Fruit fly (Drosophila melanogaster): ENCODE measurements around the gene Idgf2.

Gene Idgf2

DNA sequence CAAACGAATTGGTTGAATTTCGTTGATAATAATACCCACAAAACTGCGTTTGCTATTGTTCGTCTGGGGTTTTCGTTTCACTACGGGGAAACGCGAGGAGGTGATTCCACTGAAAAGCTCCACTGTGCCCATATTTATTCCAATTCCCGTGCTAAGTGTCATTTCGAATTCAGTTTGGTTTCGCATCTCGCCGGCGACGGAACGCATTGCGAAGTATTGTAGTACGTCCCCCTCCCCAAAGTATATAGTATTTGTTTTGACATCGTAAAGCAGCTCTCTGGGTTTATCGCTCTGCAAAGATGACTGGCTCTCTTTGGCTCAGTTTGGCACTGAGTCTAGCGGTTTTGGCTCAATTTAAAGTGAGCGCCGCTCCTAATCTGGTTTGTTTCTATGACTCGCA, 3.8 kb downstream of the Idgf2 start, which contains the start of gene Idgf3 (continued):
- TF ChIP-seq CG17912 (GFP tag; optimal IDR thresholded peaks at IDR 0.05) (no peak), CG4360 (GFP tag; IDR thresholded peaks at IDR 0.05) (no peak), CG17829 (tag; optimal IDR thresholded peaks at IDR 0.05) (no peak), CG9609 (GFP tag; optimal IDR thresholded peaks at IDR 0.05) (no peak), ham (GFP tag; IDR thresholded peaks at IDR 0.05) (no peak), fru (optimal IDR thresholded peaks at IDR 0.05) (no peak), CG10274 (GFP tag; optimal IDR thresholded peaks at IDR 0.05) (no peak), CG14441 (GFP tag; IDR thresholded peaks at IDR 0.05) (no peak), CG8765 (GFP tag; IDR thresholded peaks at IDR 0.05) (no peak), CG14965 (GFP tag; optimal IDR thresholded peaks at IDR 0.05; ENCODE audit: borderline replicate concordance) (no peak), hkb (optimal IDR thresholded peaks at IDR 0.05) (no peak), hkb (GFP tag; IDR thresholded peaks at IDR 0.05) (no peak), CG3163 (GFP tag; optimal IDR thresholded peaks at IDR 0.05) (no peak), lab (GFP tag; optimal IDR thresholded peaks at IDR 0.05) (peak; percentile 9), row (GFP tag; IDR thresholded peaks at IDR 0.05) (no peak), ftz-f1 (GFP tag; optimal IDR thresholded peaks at IDR 0.05) (peak; percentile 16), Scr (GFP tag; IDR thresholded peaks at IDR 0.05; ENCODE audit: partially characterized antibody) (no peak), CG13424 (tag; optimal IDR thresholded peaks at IDR 0.05) (no peak), CG15514 (GFP tag; optimal IDR thresholded peaks at IDR 0.05) (no peak), Nf-YB (GFP tag; optimal IDR thresholded peaks at IDR 0.05) (no peak), eve (GFP tag; optimal IDR thresholded peaks at IDR 0.05) (no peak), Camta (GFP tag; optimal IDR thresholded peaks at IDR 0.05) (no peak), CG4328 (GFP tag; optimal IDR thresholded peaks at IDR 0.05) (no peak), rib (GFP tag; IDR thresholded peaks at IDR 0.05) (no peak), Atf6 (GFP tag; IDR thresholded peaks at IDR 0.05) (peak; percentile 66), CG6813 (GFP tag; optimal IDR thresholded peaks at IDR 0.05) (peak; percentile 15), CG33213 (GFP tag; optimal IDR thresholded peaks at IDR 0.05) (no peak), Abd-B (GFP tag; optimal IDR thresholded peaks at IDR 0.05) (no peak), CG16815 (GFP tag; optimal IDR thresholded peaks at IDR 0.05) (no peak), fd96Cb (tag; optimal IDR thresholded peaks at IDR 0.05) (no peak), NfI (GFP tag; optimal IDR thresholded peaks at IDR 0.05) (no peak), CG8388 (GFP tag; optimal IDR thresholded peaks at IDR 0.05) (no peak), CG11504 (tag; optimal IDR thresholded peaks at IDR 0.05) (no peak), Hand (GFP tag; optimal IDR thresholded peaks at IDR 0.05) (no peak), Pdp1 (GFP tag; optimal IDR thresholded peaks at IDR 0.05) (no peak), Dip3 (GFP tag; optimal IDR thresholded peaks at IDR 0.05) (no peak), CG13296 (GFP tag; optimal IDR thresholded peaks at IDR 0.05) (no peak), Dad (GFP tag; optimal IDR thresholded peaks at IDR 0.05) (no peak), crol (GFP tag; IDR thresholded peaks at IDR 0.05) (peak; percentile 50), CG13624 (GFP tag; optimal IDR thresholded peaks at IDR 0.05) (no peak), salm (tag; optimal IDR thresholded peaks at IDR 0.05) (no peak), jumu (GFP tag; optimal IDR thresholded peaks at IDR 0.05) (no peak), CG13894 (tag; optimal IDR thresholded peaks at IDR 0.05) (peak; percentile 37), CG4424 (GFP tag; optimal IDR thresholded peaks at IDR 0.05) (no peak), CG18599 (GFP tag; optimal IDR thresholded peaks at IDR 0.05) (no peak), ap (GFP tag; IDR thresholded peaks at IDR 0.05) (no peak), CG4820 (GFP tag; optimal IDR thresholded peaks at IDR 0.05) (no peak), CG8924 (tag; optimal IDR thresholded peaks at IDR 0.05) (no peak), Fer3 (tag; optimal IDR thresholded peaks at IDR 0.05) (no peak), Neu2 (GFP tag; optimal IDR thresholded peaks at IDR 0.05; ENCODE audit: borderline replicate concordance) (no peak), CG15696 (tag; optimal IDR thresholded peaks at IDR 0.05) (no peak), CG6689 (GFP tag; IDR thresholded peaks at IDR 0.05) (no peak)

Data from whole organism, embryonic.